Worm (Caenorhabditis elegans) whole organism, mixed stage, embryonic: ENCODE results near the gene Y110A2AL.2.

Source experiments
- M03D4.4 ChIP-seq: sonication (generic microtip); optimal IDR thresholded peaks from 2 replicates; lab custom pipeline; 2017; ENCODE audit warnings: mild to moderate bottlenecking, missing genetic modification characterization, missing compliant biosample characterization
- bed-3 ChIP-seq: fragments of 200-800 bp; sonication (Bioruptor generic); optimal IDR thresholded peaks from 3 replicates; lab custom pipeline; 2018; ENCODE audit warnings: mild to moderate bottlenecking, missing genetic modification characterization, moderate library complexity, missing compliant biosample characterization
- blmp-1 ChIP-seq: fragments of 150-350 bp; optimal IDR thresholded peaks from 2 replicates; lab custom pipeline; 2014; ENCODE audit warnings: missing biosample characterization, missing genetic modification characterization
- ceh-39 ChIP-seq: fragments of 150-350 bp; optimal IDR thresholded peaks from 2 replicates; lab custom pipeline; 2014; ENCODE audit warnings: missing biosample characterization, missing genetic modification characterization
- ceh-43 ChIP-seq: fragments of 200-800 bp; sonication (Bioruptor generic); optimal IDR thresholded peaks from 2 replicates; lab custom pipeline; 2018; ENCODE audit warnings: mild to moderate bottlenecking, missing genetic modification characterization, moderate library complexity, missing compliant biosample characterization
- ceh-83 ChIP-seq: fragments of 200-800 bp; sonication (Bioruptor generic); optimal IDR thresholded peaks from 2 replicates; lab custom pipeline; 2018; ENCODE audit warnings: mild to moderate bottlenecking, missing genetic modification characterization, missing compliant biosample characterization
- ces-1 ChIP-seq: fragments of 150-350 bp; optimal IDR thresholded peaks from 2 replicates; lab custom pipeline; 2014; ENCODE audit warnings: missing biosample characterization, missing genetic modification reagents, missing genetic modification characterization
- cnd-1 ChIP-seq: fragments of 200-800 bp; sonication (Bioruptor generic); optimal IDR thresholded peaks from 2 replicates; lab custom pipeline; 2018; ENCODE audit warnings: mild to moderate bottlenecking, missing genetic modification characterization, missing compliant biosample characterization
- drap-1 ChIP-seq: fragments of 200-800 bp; sonication (Bioruptor generic); optimal IDR thresholded peaks from 3 replicates; lab custom pipeline; 2018; ENCODE audit warnings: mild to moderate bottlenecking, missing genetic modification characterization, missing compliant biosample characterization
- elt-1 ChIP-seq: sonication (generic microtip); optimal IDR thresholded peaks from 2 replicates; lab custom pipeline; 2017; ENCODE audit warnings: missing genetic modification characterization, mild to moderate bottlenecking, missing compliant biosample characterization, antibody characterized with exemption, moderate library complexity, borderline replicate concordance; ENCODE audit not compliant: insufficient read depth
- elt-3 ChIP-seq: fragments of 150-350 bp; optimal IDR thresholded peaks from 2 replicates; lab custom pipeline; 2014; ENCODE audit warnings: missing biosample characterization, missing genetic modification characterization
- flh-1 ChIP-seq: fragments of 200-800 bp; sonication (Bioruptor generic); optimal IDR thresholded peaks from 2 replicates; lab custom pipeline; 2018; ENCODE audit warnings: mild to moderate bottlenecking, missing genetic modification characterization, moderate library complexity, missing compliant biosample characterization
- ham-2 ChIP-seq: fragments of 200-800 bp; sonication (Bioruptor generic); optimal IDR thresholded peaks from 2 replicates; lab custom pipeline; 2018; ENCODE audit warnings: mild to moderate bottlenecking, missing genetic modification characterization, missing compliant biosample characterization
- hlh-1 ChIP-seq: fragments of 150-350 bp; optimal IDR thresholded peaks from 2 replicates; lab custom pipeline; 2014; ENCODE audit warnings: missing biosample characterization, missing genetic modification reagents, missing genetic modification characterization
- lin-13 ChIP-seq: fragments of 150-350 bp; optimal IDR thresholded peaks from 2 replicates; lab custom pipeline; 2014; ENCODE audit warnings: missing biosample characterization, missing genetic modification characterization
- lin-32 ChIP-seq: fragments of 200-800 bp; sonication (Bioruptor generic); optimal IDR thresholded peaks from 2 replicates; lab custom pipeline; 2018; ENCODE audit warnings: mild to moderate bottlenecking, missing genetic modification characterization, missing compliant biosample characterization
- lsy-2 ChIP-seq: fragments of 150-350 bp; optimal IDR thresholded peaks from 2 replicates; lab custom pipeline; 2014; ENCODE audit warnings: missing biosample characterization, missing genetic modification characterization
- mab-5 ChIP-seq: fragments of 150-350 bp; optimal IDR thresholded peaks from 2 replicates; lab custom pipeline; 2014; ENCODE audit warnings: missing biosample characterization, missing genetic modification characterization
- mep-1 ChIP-seq: fragments of 150-350 bp; optimal IDR thresholded peaks from 2 replicates; lab custom pipeline; 2017; ENCODE audit warnings: missing biosample characterization, missing genetic modification reagents, missing genetic modification characterization, inconsistent platforms
- mls-2 ChIP-seq: sonication (generic microtip); optimal IDR thresholded peaks from 2 replicates; lab custom pipeline; 2016; ENCODE audit warnings: mild to moderate bottlenecking, missing genetic modification characterization, moderate library complexity, missing compliant biosample characterization
- nhr-12 ChIP-seq: fragments of 150-350 bp; optimal IDR thresholded peaks from 2 replicates; lab custom pipeline; 2014; ENCODE audit warnings: missing biosample characterization, missing genetic modification characterization
- nhr-2 ChIP-seq: fragments of 150-350 bp; optimal IDR thresholded peaks from 2 replicates; lab custom pipeline; 2014; ENCODE audit warnings: missing biosample characterization, missing genetic modification characterization
- nhr-237 ChIP-seq: fragments of 150-350 bp; optimal IDR thresholded peaks from 2 replicates; lab custom pipeline; 2014; ENCODE audit warnings: missing biosample characterization, missing genetic modification characterization
- nhr-28 ChIP-seq: fragments of 150-350 bp; optimal IDR thresholded peaks from 2 replicates; lab custom pipeline; 2014; ENCODE audit warnings: missing biosample characterization, missing genetic modification characterization
- nhr-76 ChIP-seq: sonication (generic microtip); optimal IDR thresholded peaks from 2 replicates; lab custom pipeline; 2017; ENCODE audit warnings: missing biosample characterization, missing genetic modification characterization
- pha-4 ChIP-seq: fragments of 150-350 bp; optimal IDR thresholded peaks from 2 replicates; lab custom pipeline; 2018; ENCODE audit warnings: missing biosample characterization, missing genetic modification reagents, missing genetic modification characterization
- sem-2 ChIP-seq: fragments of 200-800 bp; sonication (Bioruptor generic); optimal IDR thresholded peaks from 2 replicates; lab custom pipeline; 2018; ENCODE audit warnings: mild to moderate bottlenecking, missing genetic modification characterization, missing compliant biosample characterization
- snpc-4 ChIP-seq: fragments of 150-350 bp; optimal IDR thresholded peaks from 2 replicates; lab custom pipeline; 2014; ENCODE audit warnings: missing biosample characterization, missing genetic modification characterization
- sptf-1 ChIP-seq: sonication (generic microtip); optimal IDR thresholded peaks from 2 replicates; lab custom pipeline; 2017; ENCODE audit warnings: mild to moderate bottlenecking, missing genetic modification characterization, moderate library complexity, missing compliant biosample characterization
- tbx-8 ChIP-seq: fragments of 200-800 bp; sonication (Bioruptor generic); optimal IDR thresholded peaks from 2 replicates; lab custom pipeline; 2018; ENCODE audit warnings: mild to moderate bottlenecking, missing genetic modification characterization, moderate library complexity, missing compliant biosample characterization
- unc-120 ChIP-seq: sonication (generic microtip); optimal IDR thresholded peaks from 2 replicates; lab custom pipeline; 2017; ENCODE audit warnings: missing genetic modification characterization, missing compliant biosample characterization; ENCODE audit not compliant: poor library complexity, severe bottlenecking
- unc-39 ChIP-seq: fragments of 150-350 bp; optimal IDR thresholded peaks from 2 replicates; lab custom pipeline; 2014; ENCODE audit warnings: missing biosample characterization, missing genetic modification characterization
- unc-62 ChIP-seq: fragments of 150-350 bp; optimal IDR thresholded peaks from 2 replicates; lab custom pipeline; 2014; ENCODE audit warnings: missing biosample characterization, missing genetic modification reagents, missing genetic modification characterization
- zip-8 ChIP-seq: fragments of 150-350 bp; optimal IDR thresholded peaks from 2 replicates; lab custom pipeline; 2014; ENCODE audit warnings: missing biosample characterization, missing genetic modification characterization
- ztf-11 ChIP-seq: fragments of 150-350 bp; optimal IDR thresholded peaks from 2 replicates; lab custom pipeline; 2014; ENCODE audit warnings: missing biosample characterization, missing genetic modification characterization

The Y110A2AL.2 gene

ce11 chrII:2884810-2885209 lies 17.0 kb downstream of the Y110A2AL.2 start, which contains the start of gene pigw-1:
pigw-1 (minus strand) TSS chrII:2884910.
- TF ChIP-seq ceh-43 (GFP tag; lab: Kevin White, UChicago) (no peak), mls-2 (tag; lab: Kevin White, UChicago) (no peak), sem-2 (GFP tag; lab: Kevin White, UChicago) (no peak), nhr-237 (no peak), ham-2 (GFP tag; lab: Kevin White, UChicago) (no peak), ceh-83 (no peak), blmp-1 (no peak), zip-8 (no peak), elt-1 (tag; lab: Kevin White, UChicago) (no peak), nhr-28 (tag; lab: Kevin White, UChicago) (no peak), nhr-12 (tag; lab: Kevin White, UChicago) (no peak), sptf-1 (tag; lab: Kevin White, UChicago) (no peak), flh-1 (GFP tag; lab: Kevin White, UChicago) (no peak), unc-39 (tag; lab: Kevin White, UChicago) (no peak), nhr-76 (no peak), unc-120 (no peak)

DNA sequence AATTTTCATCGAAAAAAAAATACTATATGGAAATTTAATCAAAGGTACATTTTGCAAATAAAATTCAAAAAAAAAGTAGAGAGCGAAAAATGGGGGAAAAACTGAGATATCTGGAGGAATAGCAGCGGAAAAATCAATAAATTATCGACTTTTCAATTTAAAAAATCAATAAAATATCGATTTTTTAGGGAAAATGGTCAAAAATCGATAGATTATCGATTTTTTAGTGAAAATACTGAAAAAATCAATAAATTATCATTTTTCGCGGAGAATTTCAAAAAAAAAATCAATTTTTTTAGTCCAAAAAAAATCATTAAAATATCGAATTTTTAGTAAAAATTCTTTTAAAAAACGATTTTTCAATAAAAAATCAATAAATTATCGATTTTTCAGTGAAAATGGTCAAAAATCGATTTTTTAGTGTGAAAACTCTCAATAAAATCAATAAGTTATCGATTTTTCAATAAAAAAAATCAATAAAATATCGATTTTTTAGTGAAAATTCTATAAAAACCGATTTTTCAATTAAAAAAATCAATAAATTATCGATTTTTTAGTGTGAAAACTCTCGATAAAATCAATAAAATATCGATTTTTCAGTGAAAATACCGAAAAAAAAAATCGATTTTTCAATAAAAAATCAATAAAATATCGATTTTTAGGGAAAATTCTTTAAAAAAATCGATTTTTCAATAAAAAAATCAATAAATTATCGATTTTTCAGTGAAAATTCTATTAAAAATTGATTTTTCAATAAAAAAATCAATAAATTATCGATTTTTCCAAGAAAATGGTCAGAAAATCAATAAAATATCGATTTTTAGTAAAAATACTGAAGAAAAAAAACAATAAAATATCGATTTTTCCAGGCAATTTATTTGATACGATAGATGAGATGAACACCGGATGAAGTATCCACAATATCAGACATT lies 18.0 kb downstream of the Y110A2AL.2 start:
- no peak for TF ChIP-seq elt-3 (tag; lab: Kevin White, UChicago)
- no peak for TF ChIP-seq nhr-237
- no peak for TF ChIP-seq nhr-28 (tag; lab: Kevin White, UChicago)
- no peak for TF ChIP-seq pha-4 (tag; lab: Kevin White, UChicago)
- no peak for TF ChIP-seq unc-39 (tag; lab: Kevin White, UChicago)
- no peak for TF ChIP-seq mls-2 (tag; lab: Kevin White, UChicago)
- TF ChIP-seq unc-62 (GFP tag; lab: Kevin White, UChicago) = no peak
- TF ChIP-seq zip-8 = no peak
- TF ChIP-seq sptf-1 (tag; lab: Kevin White, UChicago) = no peak
- TF ChIP-seq drap-1 (GFP tag; lab: Kevin White, UChicago) = no peak
- TF ChIP-seq nhr-12 (tag; lab: Kevin White, UChicago) = no peak
- TF ChIP-seq nhr-2 (tag; lab: Kevin White, UChicago) = no peak

ce11 chrII:2888957-2889630 lies 21.3 kb downstream of the Y110A2AL.2 start, which contains the start of gene pinn-1:
pinn-1 (minus strand) TSS chrII:2889007.
- TF ChIP-seq sem-2 (GFP tag; lab: Kevin White, UChicago) (no peak), drap-1 (GFP tag; lab: Kevin White, UChicago) (peak; percentile 10), ces-1 (GFP tag; lab: Kevin White, UChicago) (peak; percentile 78), ham-2 (GFP tag; lab: Kevin White, UChicago) (no peak), mep-1 (tag; lab: Kevin White, UChicago) (peak; percentile 85), mls-2 (tag; lab: Kevin White, UChicago) (peak; percentile 55), lin-32 (GFP tag; lab: Kevin White, UChicago) (peak; percentile 1), nhr-76 (no peak), ceh-39 (tag; lab: Kevin White, UChicago) (peak; percentile 55), nhr-12 (tag; lab: Kevin White, UChicago) (no peak), blmp-1 (no peak), hlh-1 (tag; lab: Kevin White, UChicago) (no peak), cnd-1 (tag; lab: Kevin White, UChicago) (peak; percentile 63), flh-1 (GFP tag; lab: Kevin White, UChicago) (no peak), mab-5 (tag; lab: Kevin White, UChicago) (no peak), bed-3 (GFP tag; lab: Kevin White, UChicago) (no peak), nhr-28 (tag; lab: Kevin White, UChicago) (no peak), unc-62 (GFP tag; lab: Kevin White, UChicago) (no peak), ceh-83 (no peak), ztf-11 (no peak), elt-3 (tag; lab: Kevin White, UChicago) (peak; percentile 27), tbx-8 (GFP tag; lab: Kevin White, UChicago) (no peak), elt-1 (tag; lab: Kevin White, UChicago) (no peak), snpc-4 (no peak), ceh-43 (GFP tag; lab: Kevin White, UChicago) (no peak), lsy-2 (peak; percentile 69), pha-4 (tag; lab: Kevin White, UChicago) (peak; percentile 80), sptf-1 (tag; lab: Kevin White, UChicago) (peak; percentile 76), M03D4.4 (tag; lab: Kevin White, UChicago) (no peak), zip-8 (no peak), nhr-237 (peak; percentile 50), lin-13 (tag; lab: Kevin White, UChicago) (peak; percentile 88), unc-39 (tag; lab: Kevin White, UChicago) (no peak), nhr-2 (tag; lab: Kevin White, UChicago) (peak; percentile 9), unc-120 (no peak)
